Worm (Caenorhabditis elegans): ENCODE measurements around the gene T25B9.12.
"Not testable (repeated sequence)": the region's sequence is repeated elsewhere in the genome, so short reads cannot be mapped to it uniquely, and the experiment has no call there.

Gene T25B9.12

DNA sequence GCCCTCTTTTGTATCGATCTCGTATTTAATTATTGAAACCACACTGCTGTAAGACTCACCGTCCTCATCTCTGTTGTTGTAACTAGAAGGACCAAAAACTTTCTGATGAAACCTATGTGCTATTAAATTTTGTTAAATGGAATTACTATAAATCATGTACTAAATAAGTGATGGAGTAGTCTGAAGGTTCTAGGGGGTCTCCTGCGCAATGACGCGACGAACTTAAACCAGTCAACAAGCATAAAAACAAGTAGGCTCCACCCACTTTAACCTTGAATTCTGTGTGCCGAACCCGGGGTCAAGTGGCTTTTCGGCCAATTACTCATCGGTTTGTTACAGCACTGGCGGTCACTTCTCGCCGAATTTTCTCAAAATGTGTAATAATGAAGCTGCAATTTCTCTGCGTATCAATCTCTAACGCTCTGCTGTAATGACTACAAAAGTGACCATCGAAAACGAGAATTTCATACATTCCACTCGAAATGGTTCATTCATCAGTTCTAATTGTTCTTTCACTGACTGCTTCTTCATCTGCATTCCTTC lies 28.1 kb upstream of the T25B9.12 start, which contains the start of gene grl-21:
grl-21 (plus strand) TSS at position 464 of the 543 bp plus-strand sequence.
- TF ChIP-seq scrt-1 (GFP tag; IDR thresholded peaks at IDR 0.05) (no peak), ama-1 (optimal IDR thresholded peaks at IDR 0.05) (peak; percentile 41)

DNA sequence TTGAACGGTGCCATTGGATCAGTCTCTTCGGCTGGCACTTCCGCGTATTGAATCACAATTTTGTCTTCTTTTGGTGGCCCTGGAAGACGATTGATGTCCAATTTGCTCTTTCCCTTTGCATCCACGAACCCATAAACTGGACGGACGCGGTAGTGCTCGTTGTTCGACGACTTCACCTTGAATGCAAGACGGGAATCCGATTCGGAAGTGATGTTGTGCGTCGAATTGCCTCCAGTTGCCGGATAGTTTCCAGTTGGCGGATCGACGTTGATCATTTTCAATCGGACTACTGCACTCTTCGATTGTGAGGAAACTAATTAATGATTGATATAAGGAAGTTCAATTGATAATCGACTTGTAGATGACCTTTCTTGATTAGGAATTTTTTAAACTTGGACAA lies 26.8 kb upstream of the T25B9.12 start, which contains the start of gene ssp-34:
ssp-34 (minus strand) TSS at position 275 of the 400 bp plus-strand sequence.
- TF ChIP-seq hmg-4 (GFP tag; optimal IDR thresholded peaks at IDR 0.05) = no peak
- no peak for TF ChIP-seq pes-1 (GFP tag; IDR thresholded peaks at IDR 0.05)
- TF ChIP-seq B0310.2 (tag; optimal IDR thresholded peaks at IDR 0.05) = no peak
- TF ChIP-seq aly-1 (tag; optimal IDR thresholded peaks at IDR 0.05) = no peak
- no peak for TF ChIP-seq ceh-36 (tag; optimal IDR thresholded peaks at IDR 0.05)

DNA sequence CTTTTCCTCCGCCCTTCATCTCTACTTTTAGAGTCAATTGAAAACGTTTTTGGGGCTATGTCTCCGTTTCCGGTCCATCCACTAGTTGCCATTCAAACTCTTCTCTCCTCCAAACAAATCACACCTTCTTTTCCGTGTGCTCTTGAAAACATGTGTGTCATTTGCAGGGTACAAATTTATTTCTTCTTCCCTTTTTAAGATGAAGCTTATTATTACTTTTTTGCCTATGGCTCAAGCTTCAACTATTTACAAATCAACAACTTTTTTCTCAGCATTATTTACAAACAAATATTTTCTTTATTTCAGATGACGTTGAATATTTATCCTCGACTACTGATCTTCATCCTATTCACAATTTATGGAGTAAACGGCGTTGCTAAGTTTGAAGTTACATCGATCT lies 20.7 kb upstream of the T25B9.12 start, which contains the start of gene T25B9.3:
T25B9.3 (plus strand) TSS at position 301 of the 400 bp plus-strand sequence.
- TF ChIP-seq flt-1 (GFP tag; IDR thresholded peaks at IDR 0.05) (no peak), ama-1 (optimal IDR thresholded peaks at IDR 0.05) (no peak), tbx-11 (GFP tag; IDR thresholded peaks at IDR 0.05) (no peak), ceh-36 (tag; optimal IDR thresholded peaks at IDR 0.05) (no peak), sea-1 (GFP tag; conservative IDR thresholded peaks at IDR 0.05) (no peak), ceh-13 (GFP tag; optimal IDR thresholded peaks at IDR 0.05) (no peak), aly-1 (tag; optimal IDR thresholded peaks at IDR 0.05) (no peak), F13C5.2 (tag; optimal IDR thresholded peaks at IDR 0.05) (no peak), pes-1 (GFP tag; IDR thresholded peaks at IDR 0.05) (no peak), hmbx-1 (tag; optimal IDR thresholded peaks at IDR 0.05) (no peak), tra-4 (tag; optimal IDR thresholded peaks at IDR 0.05) (no peak), hnd-1 (tag; optimal IDR thresholded peaks at IDR 0.05) (no peak), B0310.2 (tag; optimal IDR thresholded peaks at IDR 0.05) (no peak), hmg-4 (GFP tag; optimal IDR thresholded peaks at IDR 0.05) (no peak)

DNA sequence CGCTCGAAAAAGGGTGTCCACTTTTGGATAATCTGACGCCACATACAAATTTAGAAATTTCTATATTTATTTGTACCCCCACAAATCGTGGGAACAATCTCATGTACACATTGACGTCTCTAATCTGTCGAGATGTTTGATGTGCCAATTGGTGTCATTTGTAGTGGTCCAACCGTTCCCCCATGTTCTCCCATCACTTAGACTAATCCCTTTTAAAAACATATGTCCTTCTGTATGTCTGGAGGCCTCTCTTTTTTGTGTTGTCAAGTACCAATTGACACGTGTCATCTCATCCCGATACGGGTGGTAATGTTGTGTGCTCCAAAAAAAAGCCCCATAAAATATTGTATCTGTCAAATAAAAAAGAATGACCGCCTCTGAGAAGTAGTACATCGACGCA lies 19.8 kb upstream of the T25B9.12 start:
- TF ChIP-seq scrt-1 (GFP tag; IDR thresholded peaks at IDR 0.05) (no peak), ceh-36 (tag; optimal IDR thresholded peaks at IDR 0.05) (peak; percentile 6)

DNA sequence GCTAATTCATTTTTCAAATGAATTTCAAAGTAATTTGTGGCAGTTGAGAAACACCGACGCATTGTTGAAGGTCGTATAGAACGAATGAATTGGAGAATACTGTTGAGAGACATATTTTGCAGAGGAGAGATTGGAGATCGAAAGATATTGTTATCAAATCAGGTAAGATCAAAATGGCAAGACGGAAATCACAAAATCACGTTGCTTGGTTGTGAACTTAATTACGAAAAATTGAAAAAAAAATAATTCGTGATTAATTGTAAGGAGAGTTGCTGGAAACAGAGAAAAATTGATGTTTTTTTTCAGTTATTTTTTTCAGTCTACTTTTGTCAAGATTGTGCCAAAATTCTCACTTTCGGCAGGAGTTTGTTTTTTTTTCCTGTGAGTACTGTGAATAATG lies 15.1 kb upstream of the T25B9.12 start, which contains the start of gene T25B9.1:
T25B9.1 (minus strand) TSS at position 101 of the 400 bp plus-strand sequence.
- TF ChIP-seq hmbx-1 (tag; optimal IDR thresholded peaks at IDR 0.05) (no peak), pes-1 (GFP tag; IDR thresholded peaks at IDR 0.05) (no peak), flt-1 (GFP tag; IDR thresholded peaks at IDR 0.05) (no peak), ceh-36 (tag; optimal IDR thresholded peaks at IDR 0.05) (no peak), B0310.2 (tag; optimal IDR thresholded peaks at IDR 0.05) (no peak), hmg-4 (GFP tag; optimal IDR thresholded peaks at IDR 0.05) (no peak), ets-7 (tag; optimal IDR thresholded peaks at IDR 0.05) (no peak), scrt-1 (GFP tag; IDR thresholded peaks at IDR 0.05) (no peak), sea-1 (GFP tag; conservative IDR thresholded peaks at IDR 0.05) (no peak), aly-1 (tag; optimal IDR thresholded peaks at IDR 0.05) (no peak), ceh-13 (GFP tag; optimal IDR thresholded peaks at IDR 0.05) (no peak), tbx-11 (GFP tag; IDR thresholded peaks at IDR 0.05) (no peak), hnd-1 (tag; optimal IDR thresholded peaks at IDR 0.05) (no peak)

- not testable (repeated sequence) for TF ChIP-seq pes-1 (GFP tag; IDR thresholded peaks at IDR 0.05); tbx-11 (GFP tag; IDR thresholded peaks at IDR 0.05); tra-4 (tag; optimal IDR thresholded peaks at IDR 0.05)
Measured at ce11 chrIV:10751740-10752139, 13.4 kb upstream of the T25B9.12 start, which contains the start of gene T25B9.2. T25B9.2 (minus strand) TSS chrIV:10751840.

- no peak for TF ChIP-seq ceh-36 (tag; optimal IDR thresholded peaks at IDR 0.05)
- no peak for TF ChIP-seq F13C5.2 (tag; optimal IDR thresholded peaks at IDR 0.05)
- TF ChIP-seq ets-7 (tag; optimal IDR thresholded peaks at IDR 0.05) = no peak
- no peak for TF ChIP-seq scrt-1 (GFP tag; IDR thresholded peaks at IDR 0.05)
- no peak for TF ChIP-seq tra-4 (tag; optimal IDR thresholded peaks at IDR 0.05)
- TF ChIP-seq ama-1 (optimal IDR thresholded peaks at IDR 0.05) = no peak
- no peak for TF ChIP-seq aly-1 (tag; optimal IDR thresholded peaks at IDR 0.05)
- TF ChIP-seq hmbx-1 (tag; optimal IDR thresholded peaks at IDR 0.05) = no peak
- TF ChIP-seq sea-1 (GFP tag; conservative IDR thresholded peaks at IDR 0.05) = no peak
- TF ChIP-seq hnd-1 (tag; optimal IDR thresholded peaks at IDR 0.05) = no peak
- no peak for TF ChIP-seq flt-1 (GFP tag; IDR thresholded peaks at IDR 0.05)
Measured at ce11 chrIV:10754685-10755084, 10.5 kb upstream of the T25B9.12 start, which contains the start of gene T25B9.5. T25B9.5 (minus strand) TSS chrIV:10754785.

ce11 chrIV:10757616-10758193 lies 7.4 kb upstream of the T25B9.12 start, which contains the start of the genes T25B9.4 and T25B9.6:
T25B9.4 (minus strand) TSS chrIV:10757716.
T25B9.6 (plus strand) TSS chrIV:10758143.
- no peak for TF ChIP-seq tbx-37 (GFP tag; conservative IDR thresholded peaks at IDR 0.05)
- no peak for TF ChIP-seq sea-1 (GFP tag; conservative IDR thresholded peaks at IDR 0.05)

- TF ChIP-seq hnd-1 (tag; optimal IDR thresholded peaks at IDR 0.05) (no peak), ceh-36 (tag; optimal IDR thresholded peaks at IDR 0.05) (no peak), sea-1 (GFP tag; conservative IDR thresholded peaks at IDR 0.05) (no peak), B0310.2 (tag; optimal IDR thresholded peaks at IDR 0.05) (no peak), ets-7 (tag; optimal IDR thresholded peaks at IDR 0.05) (no peak), aly-1 (tag; optimal IDR thresholded peaks at IDR 0.05) (no peak), hmbx-1 (tag; optimal IDR thresholded peaks at IDR 0.05) (no peak), F13C5.2 (tag; optimal IDR thresholded peaks at IDR 0.05) (no peak)
Measured at ce11 chrIV:10761344-10761743, 3.8 kb upstream of the T25B9.12 start, which contains the start of gene ugt-54. ugt-54 (plus strand) TSS chrIV:10761698.
